Worm (Caenorhabditis elegans) whole organism, L1 larva: ENCODE results near the gene Y111B2A.1.

Experiments used
- aha-1 ChIP-seq: fragments of 150-350 bp; optimal IDR thresholded peaks from 2 replicates; lab custom pipeline; 2014; ENCODE audit warnings: missing biosample characterization, missing genetic modification characterization
- alr-1 ChIP-seq: fragments of 200-800 bp; sonication (Bioruptor generic); optimal IDR thresholded peaks from 2 replicates; lab custom pipeline; 2018; ENCODE audit warnings: borderline replicate concordance, mild to moderate bottlenecking, missing genetic modification characterization, missing compliant biosample characterization
- ama-1 ChIP-seq: fragments of 150-350 bp; optimal IDR thresholded peaks from 2 replicates; lab custom pipeline; 2014
- efl-1 ChIP-seq, 4 experiments: fragments of 150-350 bp; optimal IDR thresholded peaks in 3 of 4; peaks in 1 of 4; 1 replicate in 1 of 4; 2 replicates in 3 of 4; lab custom pipeline; 2014; ENCODE audit warnings: missing biosample characterization in 2 of 4, missing genetic modification characterization in 2 of 4, missing genetic modification reagents in 2 of 4
- lin-13 ChIP-seq: fragments of 150-350 bp; optimal IDR thresholded peaks from 2 replicates; lab custom pipeline; 2014; ENCODE audit warnings: missing biosample characterization, missing genetic modification reagents, missing genetic modification characterization
- lir-3 ChIP-seq: sonication (generic microtip); optimal IDR thresholded peaks from 2 replicates; lab custom pipeline; 2016; ENCODE audit warnings: mild to moderate bottlenecking, missing genetic modification characterization, moderate library complexity, missing compliant biosample characterization; ENCODE audit not compliant: poor library complexity
- mdl-1 ChIP-seq, 2 experiments: fragments of 150-350 bp; optimal IDR thresholded peaks; 2 replicates each; lab custom pipeline; 2014 to 2017; ENCODE audit warnings: missing biosample characterization in 2 of 2, missing genetic modification characterization in 2 of 2, inconsistent platforms in 1 of 2
- nhr-90 ChIP-seq: sonication (generic microtip); optimal IDR thresholded peaks from 2 replicates; lab custom pipeline; 2016; ENCODE audit warnings: mild to moderate bottlenecking, missing genetic modification characterization, missing compliant biosample characterization; ENCODE audit not compliant: poor library complexity
- sox-4 ChIP-seq: sonication (generic microtip); optimal IDR thresholded peaks from 2 replicates; lab custom pipeline; 2016; ENCODE audit warnings: missing genetic modification characterization, missing compliant biosample characterization
- xbp-1 ChIP-seq: sonication (generic microtip); optimal IDR thresholded peaks from 2 replicates; lab custom pipeline; 2016; ENCODE audit warnings: missing genetic modification characterization, missing compliant biosample characterization

ce11 chrIII:12470589-12470988, 24.9 kb downstream of the Y111B2A.1 start:
- TF ChIP-seq xbp-1 (tag; lab: Kevin White, UChicago), result no peak
- no peak for TF ChIP-seq efl-1 (optimal IDR thresholded peaks at IDR 0.05; lab: Kevin White, UChicago)
- TF ChIP-seq efl-1 (GFP tag; optimal IDR thresholded peaks at IDR 0.05 in 1 of 2; lab: Kevin White, UChicago), result no peak
- TF ChIP-seq nhr-90 (tag; lab: Kevin White, UChicago), result no peak
- no peak for TF ChIP-seq sox-4
- TF ChIP-seq aha-1 (tag; lab: Kevin White, UChicago), result no peak
- no peak for TF ChIP-seq lin-13
- TF ChIP-seq mdl-1 (tag; optimal IDR thresholded peaks at IDR 0.05; lab: Kevin White, UChicago), result no peak
- TF ChIP-seq alr-1 (tag; lab: Kevin White, UChicago), result no peak
- no peak for TF ChIP-seq lir-3 (tag; lab: Kevin White, UChicago)
- TF ChIP-seq ama-1 (lab: Kevin White, UChicago), result no peak
